Worm (Caenorhabditis elegans) whole organism, L4 larva: ENCODE results near the gene ZC190.5.

Source experiments
- ceh-62 ChIP-seq: sonication (generic microtip); optimal IDR thresholded peaks from 2 replicates; lab custom pipeline; 2017; ENCODE audit warnings: missing biosample characterization, missing genetic modification characterization
- lir-3 ChIP-seq: sonication (generic microtip); optimal IDR thresholded peaks from 2 replicates; lab custom pipeline; 2016; ENCODE audit warnings: mild to moderate bottlenecking, missing genetic modification characterization, missing compliant biosample characterization
- nhr-102 ChIP-seq: sonication (generic microtip); optimal IDR thresholded peaks from 2 replicates; lab custom pipeline; 2016; ENCODE audit warnings: mild to moderate bottlenecking, missing genetic modification characterization, moderate library complexity, missing compliant biosample characterization
- nhr-237 ChIP-seq: sonication (generic microtip); optimal IDR thresholded peaks from 2 replicates; lab custom pipeline; 2017; ENCODE audit warnings: missing biosample characterization, missing genetic modification characterization

DNA sequence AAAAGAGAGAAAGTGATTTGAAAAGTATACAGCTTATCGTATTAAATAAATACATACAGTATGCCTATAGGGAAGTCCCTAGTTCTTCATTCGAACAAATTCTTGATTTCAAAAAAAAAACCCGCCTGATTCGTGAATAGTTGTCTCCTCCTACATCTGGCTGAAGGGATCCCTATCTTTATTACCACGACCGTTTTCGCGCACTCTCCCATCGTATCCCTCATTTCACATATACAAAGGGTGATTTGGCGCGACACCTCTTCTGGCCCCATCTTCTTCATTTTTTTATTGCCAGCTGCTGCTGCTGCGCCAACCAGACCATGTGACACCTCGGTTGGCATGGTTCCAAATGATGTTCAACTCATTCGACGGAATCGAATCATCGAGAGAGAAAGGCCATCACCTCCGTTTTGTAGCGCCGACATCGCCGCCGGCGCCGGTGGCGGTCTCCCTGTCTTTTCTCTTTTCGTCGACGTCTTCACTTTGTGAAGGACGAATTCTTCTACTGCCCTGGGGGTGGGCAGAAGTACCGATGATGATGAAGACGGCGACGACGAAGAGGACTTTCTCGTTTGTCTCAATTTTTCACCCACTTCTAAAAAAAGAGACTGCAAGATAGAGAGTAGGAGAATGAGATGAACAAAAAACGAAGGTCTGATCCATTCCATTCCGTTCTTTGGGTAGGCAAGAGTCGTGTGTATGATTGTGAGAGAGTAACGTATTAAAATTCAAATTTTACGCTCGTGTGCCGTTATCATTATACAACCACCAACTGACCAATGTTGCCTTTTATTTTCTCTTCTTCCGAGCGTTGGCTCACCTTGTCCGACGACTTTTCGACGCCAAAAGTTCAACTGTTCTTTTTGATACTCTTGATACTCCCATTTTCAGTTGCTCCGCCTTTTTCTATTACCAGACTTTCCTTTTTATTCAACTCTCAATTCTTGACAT, 11.1 kb downstream of the ZC190.5 start:
- no peak for TF ChIP-seq ceh-62 (tag; lab: Kevin White, UChicago)
- TF ChIP-seq lir-3 (tag; lab: Kevin White, UChicago): no peak
- no peak for TF ChIP-seq nhr-102 (tag; lab: Kevin White, UChicago)
- no peak for TF ChIP-seq nhr-237 (tag; lab: Kevin White, UChicago)
